Worm (Caenorhabditis elegans) whole organism, early embryonic: Measurements from ENCODE around the gene T16G12.10.

Experiments
- aly-1 ChIP-seq: sonication (generic microtip); optimal IDR thresholded peaks from 2 replicates; lab custom pipeline; 2016; ENCODE audit warnings: missing genetic modification characterization, missing compliant biosample characterization
- ama-1 ChIP-seq: fragments of 150-350 bp; optimal IDR thresholded peaks from 2 replicates; lab custom pipeline; 2014
- hmg-4 ChIP-seq: fragments of 200-800 bp; sonication (Bioruptor generic); optimal IDR thresholded peaks from 2 replicates; lab custom pipeline; 2018; ENCODE audit warnings: mild to moderate bottlenecking, missing genetic modification characterization, missing compliant biosample characterization
- scrt-1 ChIP-seq: fragments of 200-800 bp; sonication (Bioruptor generic); IDR thresholded peaks from 2 replicates; pipeline ENCODE4 v1.3.6; 2022; ENCODE audit warnings: missing genetic modification characterization, missing compliant biosample characterization
- sea-1 ChIP-seq: fragments of 200-800 bp; sonication (Bioruptor generic); conservative IDR thresholded peaks from 2 replicates; pipeline ENCODE4 v1.3.6; 2022; ENCODE audit warnings: missing genetic modification characterization, missing compliant biosample characterization
- tbx-37 ChIP-seq: fragments of 200-800 bp; sonication (Bioruptor generic); conservative IDR thresholded peaks from 2 replicates; pipeline ENCODE4 v1.3.6; 2022; ENCODE audit warnings: missing genetic modification reagents, missing genetic modification characterization, missing compliant biosample characterization

- no peak for TF ChIP-seq scrt-1 (GFP tag; lab: Robert Waterston, UW)
- TF ChIP-seq sea-1 (GFP tag; lab: Robert Waterston, UW), result no peak
- no peak for TF ChIP-seq ama-1 (lab: Kevin White, UChicago)
- TF ChIP-seq aly-1 (tag; lab: Kevin White, UChicago), result no peak
- no peak for TF ChIP-seq hmg-4 (GFP tag; lab: Kevin White, UChicago)
- TF ChIP-seq tbx-37, result no peak
These were observed 4.6 kb upstream of the T16G12.10 start, which contains the start of gene T16G12.13 for ce11 chrIII:10060573-10060972.
